Worm (Caenorhabditis elegans) whole organism, mixed stage, embryonic: ENCODE data around the gene gex-3.
A peak's percentile ranks its signal among the peaks of the same experiment; 100 is the strongest.

ENCODE experiments used
- M03D4.4 ChIP-seq: sonication (generic microtip); optimal IDR thresholded peaks from 2 replicates; lab custom pipeline; 2017; ENCODE audit warnings: mild to moderate bottlenecking, missing genetic modification characterization, missing compliant biosample characterization
- bed-3 ChIP-seq: fragments of 200-800 bp; sonication (Bioruptor generic); optimal IDR thresholded peaks from 3 replicates; lab custom pipeline; 2018; ENCODE audit warnings: mild to moderate bottlenecking, missing genetic modification characterization, moderate library complexity, missing compliant biosample characterization
- blmp-1 ChIP-seq: fragments of 150-350 bp; optimal IDR thresholded peaks from 2 replicates; lab custom pipeline; 2014; ENCODE audit warnings: missing biosample characterization, missing genetic modification characterization
- ceh-39 ChIP-seq: fragments of 150-350 bp; optimal IDR thresholded peaks from 2 replicates; lab custom pipeline; 2014; ENCODE audit warnings: missing biosample characterization, missing genetic modification characterization
- ceh-43 ChIP-seq: fragments of 200-800 bp; sonication (Bioruptor generic); optimal IDR thresholded peaks from 2 replicates; lab custom pipeline; 2018; ENCODE audit warnings: mild to moderate bottlenecking, missing genetic modification characterization, moderate library complexity, missing compliant biosample characterization
- ceh-83 ChIP-seq: fragments of 200-800 bp; sonication (Bioruptor generic); optimal IDR thresholded peaks from 2 replicates; lab custom pipeline; 2018; ENCODE audit warnings: mild to moderate bottlenecking, missing genetic modification characterization, missing compliant biosample characterization
- ces-1 ChIP-seq: fragments of 150-350 bp; optimal IDR thresholded peaks from 2 replicates; lab custom pipeline; 2014; ENCODE audit warnings: missing biosample characterization, missing genetic modification reagents, missing genetic modification characterization
- cnd-1 ChIP-seq: fragments of 200-800 bp; sonication (Bioruptor generic); optimal IDR thresholded peaks from 2 replicates; lab custom pipeline; 2018; ENCODE audit warnings: mild to moderate bottlenecking, missing genetic modification characterization, missing compliant biosample characterization
- drap-1 ChIP-seq: fragments of 200-800 bp; sonication (Bioruptor generic); optimal IDR thresholded peaks from 3 replicates; lab custom pipeline; 2018; ENCODE audit warnings: mild to moderate bottlenecking, missing genetic modification characterization, missing compliant biosample characterization
- elt-1 ChIP-seq: sonication (generic microtip); optimal IDR thresholded peaks from 2 replicates; lab custom pipeline; 2017; ENCODE audit warnings: missing genetic modification characterization, mild to moderate bottlenecking, missing compliant biosample characterization, antibody characterized with exemption, moderate library complexity, borderline replicate concordance; ENCODE audit not compliant: insufficient read depth
- elt-3 ChIP-seq: fragments of 150-350 bp; optimal IDR thresholded peaks from 2 replicates; lab custom pipeline; 2014; ENCODE audit warnings: missing biosample characterization, missing genetic modification characterization
- ham-2 ChIP-seq: fragments of 200-800 bp; sonication (Bioruptor generic); optimal IDR thresholded peaks from 2 replicates; lab custom pipeline; 2018; ENCODE audit warnings: mild to moderate bottlenecking, missing genetic modification characterization, missing compliant biosample characterization
- hlh-1 ChIP-seq: fragments of 150-350 bp; optimal IDR thresholded peaks from 2 replicates; lab custom pipeline; 2014; ENCODE audit warnings: missing biosample characterization, missing genetic modification reagents, missing genetic modification characterization
- lin-32 ChIP-seq: fragments of 200-800 bp; sonication (Bioruptor generic); optimal IDR thresholded peaks from 2 replicates; lab custom pipeline; 2018; ENCODE audit warnings: mild to moderate bottlenecking, missing genetic modification characterization, missing compliant biosample characterization
- lsy-2 ChIP-seq: fragments of 150-350 bp; optimal IDR thresholded peaks from 2 replicates; lab custom pipeline; 2014; ENCODE audit warnings: missing biosample characterization, missing genetic modification characterization
- mab-5 ChIP-seq: fragments of 150-350 bp; optimal IDR thresholded peaks from 2 replicates; lab custom pipeline; 2014; ENCODE audit warnings: missing biosample characterization, missing genetic modification characterization
- mls-2 ChIP-seq: sonication (generic microtip); optimal IDR thresholded peaks from 2 replicates; lab custom pipeline; 2016; ENCODE audit warnings: mild to moderate bottlenecking, missing genetic modification characterization, moderate library complexity, missing compliant biosample characterization
- nhr-12 ChIP-seq: fragments of 150-350 bp; optimal IDR thresholded peaks from 2 replicates; lab custom pipeline; 2014; ENCODE audit warnings: missing biosample characterization, missing genetic modification characterization
- nhr-2 ChIP-seq: fragments of 150-350 bp; optimal IDR thresholded peaks from 2 replicates; lab custom pipeline; 2014; ENCODE audit warnings: missing biosample characterization, missing genetic modification characterization
- nhr-237 ChIP-seq: fragments of 150-350 bp; optimal IDR thresholded peaks from 2 replicates; lab custom pipeline; 2014; ENCODE audit warnings: missing biosample characterization, missing genetic modification characterization
- nhr-28 ChIP-seq: fragments of 150-350 bp; optimal IDR thresholded peaks from 2 replicates; lab custom pipeline; 2014; ENCODE audit warnings: missing biosample characterization, missing genetic modification characterization
- nhr-76 ChIP-seq: sonication (generic microtip); optimal IDR thresholded peaks from 2 replicates; lab custom pipeline; 2017; ENCODE audit warnings: missing biosample characterization, missing genetic modification characterization
- sem-2 ChIP-seq: fragments of 200-800 bp; sonication (Bioruptor generic); optimal IDR thresholded peaks from 2 replicates; lab custom pipeline; 2018; ENCODE audit warnings: mild to moderate bottlenecking, missing genetic modification characterization, missing compliant biosample characterization
- snpc-4 ChIP-seq: fragments of 150-350 bp; optimal IDR thresholded peaks from 2 replicates; lab custom pipeline; 2014; ENCODE audit warnings: missing biosample characterization, missing genetic modification characterization
- sptf-1 ChIP-seq: sonication (generic microtip); optimal IDR thresholded peaks from 2 replicates; lab custom pipeline; 2017; ENCODE audit warnings: mild to moderate bottlenecking, missing genetic modification characterization, moderate library complexity, missing compliant biosample characterization
- tbx-8 ChIP-seq: fragments of 200-800 bp; sonication (Bioruptor generic); optimal IDR thresholded peaks from 2 replicates; lab custom pipeline; 2018; ENCODE audit warnings: mild to moderate bottlenecking, missing genetic modification characterization, moderate library complexity, missing compliant biosample characterization
- unc-39 ChIP-seq: fragments of 150-350 bp; optimal IDR thresholded peaks from 2 replicates; lab custom pipeline; 2014; ENCODE audit warnings: missing biosample characterization, missing genetic modification characterization
- unc-62 ChIP-seq: fragments of 150-350 bp; optimal IDR thresholded peaks from 2 replicates; lab custom pipeline; 2014; ENCODE audit warnings: missing biosample characterization, missing genetic modification reagents, missing genetic modification characterization
- zip-8 ChIP-seq: fragments of 150-350 bp; optimal IDR thresholded peaks from 2 replicates; lab custom pipeline; 2014; ENCODE audit warnings: missing biosample characterization, missing genetic modification characterization
- ztf-11 ChIP-seq: fragments of 150-350 bp; optimal IDR thresholded peaks from 2 replicates; lab custom pipeline; 2014; ENCODE audit warnings: missing biosample characterization, missing genetic modification characterization

The gex-3 gene

DNA sequence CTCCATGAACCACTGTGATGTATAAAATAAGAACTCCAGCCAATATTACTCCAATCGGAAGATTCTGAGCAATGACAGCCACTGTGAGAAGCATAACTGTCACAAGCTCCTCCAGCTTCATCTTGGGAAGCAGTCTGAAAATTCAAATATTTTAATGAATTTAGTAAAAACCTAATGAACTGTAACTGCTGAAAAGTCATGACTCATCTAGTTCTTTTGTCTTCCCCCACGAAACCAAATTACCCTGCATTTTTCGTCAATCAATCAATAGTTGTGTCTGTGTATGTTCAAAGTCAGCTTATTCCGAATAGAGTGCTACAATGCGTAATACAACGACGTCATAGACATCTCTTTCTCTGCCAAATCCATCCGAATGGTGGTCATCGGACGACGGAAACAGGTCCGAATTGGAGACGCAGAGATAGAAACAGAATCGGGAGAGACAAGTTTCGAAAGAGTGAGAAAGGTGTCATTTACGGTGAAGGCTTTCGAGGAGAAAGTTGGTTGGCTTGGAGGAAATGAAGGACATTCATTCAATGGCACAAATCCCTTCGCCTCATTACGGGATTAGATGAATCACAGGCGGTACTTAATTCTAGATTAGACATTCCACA, 7.5 kb upstream of the gex-3 start:
- TF ChIP-seq ceh-39 (tag; lab: Kevin White, UChicago) (no peak), cnd-1 (tag; lab: Kevin White, UChicago) (no peak), blmp-1 (tag; lab: Kevin White, UChicago) (peak; percentile 74), lin-32 (GFP tag; lab: Kevin White, UChicago) (no peak), unc-62 (no peak), mls-2 (tag; lab: Kevin White, UChicago) (no peak), elt-3 (tag; lab: Kevin White, UChicago) (peak; percentile 5), drap-1 (GFP tag; lab: Kevin White, UChicago) (no peak), ceh-83 (GFP tag; lab: Kevin White, UChicago) (no peak), ham-2 (GFP tag; lab: Kevin White, UChicago) (peak; percentile 50)
- TF ChIP-seq, all 35 proteins: peak for 3

DNA sequence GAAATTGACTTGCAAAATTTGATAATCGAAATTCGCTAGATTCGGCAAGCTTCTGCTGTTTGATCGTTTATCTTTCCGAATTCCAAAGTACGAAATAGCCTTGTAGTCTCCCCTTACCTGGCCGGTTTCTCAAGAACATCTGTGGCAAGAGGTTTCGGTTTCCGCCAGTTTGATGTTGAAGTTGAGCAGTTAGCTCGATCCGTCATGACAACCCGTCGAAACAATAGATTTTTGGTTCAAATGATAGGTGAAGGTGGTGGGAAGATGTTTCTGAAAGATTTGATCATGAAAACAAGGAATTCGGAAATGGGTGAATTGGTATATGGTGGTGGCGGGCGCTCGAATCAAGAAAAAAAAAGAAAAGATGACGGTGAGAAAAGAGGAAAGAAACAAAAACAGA, 5.8 kb upstream of the gex-3 start, which contains the start of gene acs-20:
Gene acs-20 (minus strand): TSS at position 270 of the 400 bp plus-strand sequence.
- TF ChIP-seq ceh-43 (GFP tag; lab: Kevin White, UChicago): no peak
- TF ChIP-seq drap-1 (GFP tag; lab: Kevin White, UChicago): no peak
- no peak for TF ChIP-seq mab-5
- no peak for TF ChIP-seq snpc-4 (tag; lab: Kevin White, UChicago)
- no peak for TF ChIP-seq lin-32 (GFP tag; lab: Kevin White, UChicago)
- no peak for TF ChIP-seq elt-3 (tag; lab: Kevin White, UChicago)
- no peak for TF ChIP-seq lsy-2 (tag; lab: Kevin White, UChicago)

DNA sequence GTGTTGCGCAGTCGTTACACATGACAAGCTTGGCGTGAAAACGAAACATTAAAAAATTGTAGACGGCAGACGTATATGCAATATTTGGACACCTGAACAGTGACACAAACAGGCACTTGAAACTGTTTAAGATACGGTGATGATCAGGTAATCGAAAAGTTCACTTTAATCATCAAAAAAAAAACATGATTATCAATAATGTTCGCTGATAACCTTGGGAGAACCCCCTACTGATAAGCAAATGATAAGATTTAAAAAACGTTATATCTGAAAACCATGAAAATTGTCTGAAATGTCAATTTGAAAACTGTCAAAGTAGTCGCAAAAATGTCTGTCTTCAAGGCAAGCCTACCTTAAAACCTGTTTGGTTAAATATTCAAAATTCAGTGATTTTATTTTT, 4.2 kb upstream of the gex-3 start:
- TF ChIP-seq blmp-1 (tag; lab: Kevin White, UChicago) (no peak), ham-2 (GFP tag; lab: Kevin White, UChicago) (no peak), snpc-4 (tag; lab: Kevin White, UChicago) (no peak), nhr-2 (tag; lab: Kevin White, UChicago) (no peak), nhr-76 (tag; lab: Kevin White, UChicago) (no peak), unc-39 (tag; lab: Kevin White, UChicago) (no peak), ceh-39 (tag; lab: Kevin White, UChicago) (no peak), zip-8 (tag; lab: Kevin White, UChicago) (no peak), nhr-12 (tag; lab: Kevin White, UChicago) (no peak), cnd-1 (tag; lab: Kevin White, UChicago) (no peak), unc-62 (no peak), ces-1 (GFP tag; lab: Kevin White, UChicago) (no peak), hlh-1 (tag; lab: Kevin White, UChicago) (no peak), nhr-237 (tag; lab: Kevin White, UChicago) (no peak), bed-3 (GFP tag; lab: Kevin White, UChicago) (no peak), nhr-28 (no peak), drap-1 (GFP tag; lab: Kevin White, UChicago) (no peak), mab-5 (no peak), sptf-1 (tag; lab: Kevin White, UChicago) (no peak)

DNA sequence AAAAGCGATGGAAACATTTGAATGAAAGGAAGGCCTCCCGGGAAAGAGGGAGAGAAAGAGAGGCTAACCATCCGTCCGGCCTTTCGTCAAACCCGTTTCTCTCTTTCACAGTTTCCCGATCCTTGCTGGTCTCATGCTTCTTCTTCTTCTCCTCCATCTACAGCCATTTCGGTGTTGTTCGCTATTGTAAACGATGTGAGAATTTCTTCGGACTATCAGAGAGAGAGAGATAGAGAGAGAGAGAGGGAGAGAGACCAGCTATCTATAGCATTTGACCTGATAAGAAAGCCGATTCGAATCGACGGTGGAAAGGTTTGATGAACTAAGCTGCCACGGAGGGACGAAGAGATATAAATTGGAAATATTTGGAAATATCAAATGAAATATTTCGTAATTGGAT, 791 bp upstream of the gex-3 start:
- TF ChIP-seq nhr-2 (tag; lab: Kevin White, UChicago) (no peak), elt-3 (tag; lab: Kevin White, UChicago) (peak; percentile 45), elt-1 (tag; lab: Kevin White, UChicago) (no peak), ham-2 (GFP tag; lab: Kevin White, UChicago) (peak; percentile 82)

DNA sequence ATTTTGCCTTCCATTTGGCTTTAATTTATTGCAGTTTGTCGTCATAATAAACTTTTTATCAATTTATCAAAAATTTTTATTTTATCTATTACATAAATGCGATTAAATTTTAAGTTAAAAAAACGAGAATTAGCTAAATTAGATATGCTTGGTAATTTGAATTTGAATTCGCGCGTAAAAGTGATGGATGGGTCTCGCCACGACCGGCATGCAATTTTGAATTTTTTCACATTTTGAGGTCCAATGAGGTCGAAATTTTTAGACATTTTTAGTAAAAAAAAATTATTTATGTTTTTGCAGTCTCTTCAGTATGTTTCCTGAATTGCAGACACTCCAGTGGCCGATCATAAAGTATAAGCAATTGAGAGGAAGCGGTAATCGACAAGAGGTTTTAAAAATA, 4.4 kb downstream of the gex-3 start, which contains the start of gene dsb-1:
Gene dsb-1 (plus strand): TSS at position 301 of the 400 bp plus-strand sequence.
- TF ChIP-seq ceh-43 (GFP tag; lab: Kevin White, UChicago): no peak

DNA sequence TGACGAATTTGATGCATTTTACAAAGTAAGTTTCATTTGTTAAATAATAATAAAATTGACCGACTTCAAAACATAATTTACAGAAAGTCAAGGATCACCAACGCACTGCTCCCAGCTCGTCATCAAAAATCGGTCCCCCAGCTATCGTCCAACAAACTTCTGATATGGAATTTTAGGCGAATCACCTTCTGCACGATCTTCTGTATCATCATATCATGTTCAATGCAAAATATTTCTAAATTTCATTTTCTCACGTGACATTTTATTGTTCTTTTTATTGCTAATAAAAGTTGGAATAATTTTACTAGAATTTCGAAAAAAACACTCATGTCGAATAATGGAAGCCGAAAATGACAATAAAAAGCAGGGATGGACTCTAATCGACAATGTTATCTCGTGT, 5.9 kb downstream of the gex-3 start, which contains the start of gene acl-13:
Gene acl-13 (plus strand): TSS at position 301 of the 400 bp plus-strand sequence.
- TF ChIP-seq ham-2 (GFP tag; lab: Kevin White, UChicago) (no peak), mab-5 (no peak), M03D4.4 (no peak), sem-2 (GFP tag; lab: Kevin White, UChicago) (no peak), sptf-1 (tag; lab: Kevin White, UChicago) (no peak), unc-39 (tag; lab: Kevin White, UChicago) (no peak), bed-3 (GFP tag; lab: Kevin White, UChicago) (no peak), ztf-11 (tag; lab: Kevin White, UChicago) (no peak), tbx-8 (GFP tag; lab: Kevin White, UChicago) (no peak)
- TF ChIP-seq, all 35 proteins: peak for 0
